Worm (Caenorhabditis elegans) whole organism, L2 larva: ENCODE data around the gene gpx-5.
"Not testable (repeated sequence)": the region's sequence is repeated elsewhere in the genome, so short reads cannot be mapped to it uniquely, and the experiment has no call there.

Source experiments
- ama-1 ChIP-seq: fragments of 150-350 bp; optimal IDR thresholded peaks from 2 replicates; lab custom pipeline; 2018; ENCODE audit warnings: inconsistent platforms
- blmp-1 ChIP-seq: sonication (generic microtip); optimal IDR thresholded peaks from 2 replicates; lab custom pipeline; 2017; ENCODE audit warnings: missing genetic modification characterization, mild to moderate bottlenecking, missing compliant biosample characterization, antibody characterized with exemption, moderate library complexity; ENCODE audit not compliant: insufficient read depth
- egl-27 ChIP-seq: sonication (generic microtip); optimal IDR thresholded peaks from 3 replicates; lab custom pipeline; 2017; ENCODE audit warnings: missing biosample characterization, missing genetic modification reagents, missing genetic modification characterization
- fos-1 ChIP-seq: fragments of 150-350 bp; optimal IDR thresholded peaks from 2 replicates; lab custom pipeline; 2014; ENCODE audit warnings: missing biosample characterization, missing genetic modification characterization
- lin-39 ChIP-seq: fragments of 150-350 bp; optimal IDR thresholded peaks from 2 replicates; lab custom pipeline; 2014; ENCODE audit warnings: missing biosample characterization, missing genetic modification reagents, missing genetic modification characterization

DNA sequence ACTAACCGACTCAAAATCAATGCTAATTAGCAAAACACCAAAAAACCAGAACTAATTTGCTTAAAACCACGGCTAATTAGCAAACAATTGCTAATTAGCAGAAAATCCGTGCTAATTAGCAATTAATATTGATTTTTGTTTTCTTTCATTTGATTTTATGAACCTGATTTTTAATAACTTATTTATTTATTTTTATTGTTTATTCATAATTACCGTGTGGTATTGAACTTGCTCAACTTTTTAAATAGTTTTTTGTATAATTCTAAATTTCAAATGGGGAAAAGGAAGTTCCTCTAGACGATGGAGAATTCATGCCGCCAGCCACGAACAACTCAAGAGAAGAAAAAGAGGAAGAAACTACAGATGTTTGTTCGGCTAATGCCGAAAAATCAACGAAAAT is 41.4 kb downstream of the gpx-5 start, which contains the start of gene F34H10.1:
- TF ChIP-seq lin-39 (tag; lab: Kevin White, UChicago); fos-1 (tag; lab: Kevin White, UChicago); blmp-1 (tag; lab: Kevin White, UChicago); egl-27 (tag; lab: Kevin White, UChicago); ama-1 (lab: Kevin White, UChicago): not testable (repeated sequence)
